Fruit fly (Drosophila melanogaster) whole organism, wandering third instar larva: ENCODE measurements around the gene CG32755.
A peak's percentile ranks its signal among the peaks of the same experiment; 100 is the strongest.

Source experiments
- Abd-B ChIP-seq: fragments of >200 bp; optimal IDR thresholded peaks from 2 replicates; lab custom pipeline; 2017; ENCODE audit warnings: missing biosample characterization, missing genetic modification characterization
- CG32264 ChIP-seq: fragments of 200-800 bp; sonication (Bioruptor generic); optimal IDR thresholded peaks from 2 replicates; lab custom pipeline; 2016; ENCODE audit warnings: missing biosample characterization, missing genetic modification characterization
- CG9705 ChIP-seq: fragments of 200-800 bp; sonication (Bioruptor generic); optimal IDR thresholded peaks from 2 replicates; lab custom pipeline; 2018; ENCODE audit warnings: missing biosample characterization, mild to moderate bottlenecking, missing genetic modification characterization
- CrebA ChIP-seq: fragments of 200-800 bp; sonication (Bioruptor generic); optimal IDR thresholded peaks from 2 replicates; lab custom pipeline; 2016; ENCODE audit warnings: missing biosample characterization, mild to moderate bottlenecking, missing genetic modification characterization, borderline replicate concordance
- Dfd ChIP-seq: fragments of >200 bp; optimal IDR thresholded peaks from 2 replicates; lab custom pipeline; 2017; ENCODE audit warnings: missing biosample characterization, missing genetic modification characterization
- Dif ChIP-seq: fragments of 200-275, 200-300 bp; sonication (Bioruptor generic); optimal IDR thresholded peaks from 2 replicates; lab custom pipeline; 2018; ENCODE audit warnings: missing biosample characterization, missing genetic modification characterization; ENCODE audit not compliant: partially characterized antibody
- GATAd ChIP-seq: sonication (Bioruptor generic); optimal IDR thresholded peaks from 2 replicates; lab custom pipeline; 2016; ENCODE audit warnings: missing biosample characterization, missing genetic modification characterization
- HLH106 ChIP-seq: fragments of 200-800 bp; optimal IDR thresholded peaks from 3 replicates; lab custom pipeline; 2019; ENCODE audit warnings: missing biosample characterization, mild to moderate bottlenecking, missing genetic modification characterization, moderate library complexity
- Hnf4 ChIP-seq: fragments of 200-800 bp; sonication (Bioruptor generic); optimal IDR thresholded peaks from 2 replicates; lab custom pipeline; 2016; ENCODE audit warnings: missing biosample characterization, mild to moderate bottlenecking, missing genetic modification characterization
- Hr78 ChIP-seq: fragments of >200 bp; optimal IDR thresholded peaks from 2 replicates; lab custom pipeline; 2017; ENCODE audit warnings: missing biosample characterization, missing genetic modification characterization
- Hr83 ChIP-seq: fragments of 200-300 bp; sonication (Bioruptor generic); optimal IDR thresholded peaks from 2 replicates; lab custom pipeline; 2016; ENCODE audit warnings: missing biosample characterization, mild to moderate bottlenecking, missing genetic modification characterization, moderate library complexity; ENCODE audit not compliant: poor library complexity, severe bottlenecking
- Jra ChIP-seq: sonication (Bioruptor generic); optimal IDR thresholded peaks from 2 replicates; lab custom pipeline; 2016; ENCODE audit warnings: missing biosample characterization, missing genetic modification characterization
- Mio ChIP-seq: sonication (Bioruptor generic); optimal IDR thresholded peaks from 2 replicates; lab custom pipeline; 2016; ENCODE audit warnings: missing biosample characterization, missing genetic modification characterization
- Myc ChIP-seq: fragments of >200 bp; optimal IDR thresholded peaks from 2 replicates; lab custom pipeline; 2017
- N ChIP-seq: fragments of >200 bp; optimal IDR thresholded peaks from 2 replicates; lab custom pipeline; 2018; ENCODE audit warnings: missing biosample characterization, missing external identifiers, missing genetic modification characterization
- OdsH ChIP-seq: fragments of 200-800 bp; sonication (Bioruptor generic); optimal IDR thresholded peaks from 2 replicates; lab custom pipeline; 2016; ENCODE audit warnings: missing biosample characterization, mild to moderate bottlenecking, missing genetic modification characterization
- Rel ChIP-seq, 2 experiments: fragments of 200-800 bp; sonication (Bioruptor generic) in 1 of 2; optimal IDR thresholded peaks; 2 replicates in 1 of 2; 3 replicates in 1 of 2; lab custom pipeline; 2016 to 2019; ENCODE audit warnings: mild to moderate bottlenecking in 2 of 2, missing biosample characterization in 2 of 2, missing genetic modification characterization in 2 of 2, moderate library complexity in 1 of 2
- Sp1 ChIP-seq: fragments of 200-800 bp; sonication (Bioruptor generic); optimal IDR thresholded peaks from 3 replicates; lab custom pipeline; 2019; ENCODE audit warnings: missing biosample characterization, mild to moderate bottlenecking, missing genetic modification characterization, moderate library complexity
- Vsx2 ChIP-seq: fragments of 200-300, 225-300 bp; sonication (Bioruptor generic); optimal IDR thresholded peaks from 2 replicates; lab custom pipeline; 2018; ENCODE audit warnings: missing biosample characterization, missing genetic modification characterization; ENCODE audit not compliant: partially characterized antibody
- br ChIP-seq: fragments of 200-800 bp; sonication (Bioruptor generic); optimal IDR thresholded peaks from 2 replicates; lab custom pipeline; 2016; ENCODE audit warnings: missing biosample characterization, missing genetic modification characterization
- brk ChIP-seq: fragments of 200-800 bp; sonication (Bioruptor generic); optimal IDR thresholded peaks from 2 replicates; lab custom pipeline; 2016; ENCODE audit warnings: missing biosample characterization, mild to moderate bottlenecking, missing genetic modification characterization
- dl ChIP-seq, 2 experiments: fragments of 175-275, 200-275 bp in 1 of 2; fragments of 200-275 bp in 1 of 2; sonication (Bioruptor generic); optimal IDR thresholded peaks; lab custom pipeline; 2018; ENCODE audit warnings: mild to moderate bottlenecking in 2 of 2, missing biosample characterization in 2 of 2, missing genetic modification characterization in 2 of 2, moderate library complexity in 2 of 2; ENCODE audit not compliant: partially characterized antibody in 2 of 2, insufficient read depth in 1 of 2
- dmrt93B ChIP-seq: fragments of 200-800 bp; sonication (Bioruptor generic); optimal IDR thresholded peaks from 2 replicates; lab custom pipeline; 2018; ENCODE audit warnings: missing biosample characterization, mild to moderate bottlenecking, missing genetic modification characterization
- dsf ChIP-seq: sonication (Bioruptor generic); optimal IDR thresholded peaks from 2 replicates; lab custom pipeline; 2016; ENCODE audit warnings: missing biosample characterization, missing genetic modification characterization, borderline replicate concordance
- ey ChIP-seq: fragments of 200-800 bp; sonication (Bioruptor generic); optimal IDR thresholded peaks from 2 replicates; lab custom pipeline; 2016; ENCODE audit warnings: missing biosample characterization, missing genetic modification characterization
- foxo ChIP-seq, 2 experiments: fragments of 200-800 bp; sonication (Bioruptor generic); optimal IDR thresholded peaks; 2 replicates in 1 of 2; 3 replicates in 1 of 2; lab custom pipeline; 2016 to 2017; ENCODE audit warnings: missing biosample characterization in 2 of 2, missing genetic modification characterization in 2 of 2
- fru ChIP-seq: fragments of 200-800 bp; sonication (Bioruptor generic); optimal IDR thresholded peaks from 3 replicates; lab custom pipeline; 2016; ENCODE audit warnings: missing biosample characterization, mild to moderate bottlenecking, missing genetic modification characterization
- h ChIP-seq: fragments of 200-800 bp; sonication (Bioruptor generic); optimal IDR thresholded peaks from 3 replicates; lab custom pipeline; 2016; ENCODE audit warnings: missing biosample characterization, mild to moderate bottlenecking, missing genetic modification characterization
- jim ChIP-seq: fragments of 175-275, 200-325 bp; sonication (Bioruptor generic); optimal IDR thresholded peaks from 2 replicates; lab custom pipeline; 2016; ENCODE audit warnings: missing biosample characterization, mild to moderate bottlenecking, missing genetic modification characterization
- lola ChIP-seq: fragments of >200 bp; optimal IDR thresholded peaks from 2 replicates; lab custom pipeline; 2017; ENCODE audit warnings: missing biosample characterization, missing genetic modification characterization
- pan ChIP-seq: fragments of >200 bp; optimal IDR thresholded peaks from 2 replicates; lab custom pipeline; 2017
- psq ChIP-seq: fragments of 200-800 bp; sonication (Bioruptor generic); optimal IDR thresholded peaks from 3 replicates; lab custom pipeline; 2017; ENCODE audit warnings: missing biosample characterization, mild to moderate bottlenecking, missing genetic modification characterization, moderate library complexity
- rgr ChIP-seq: fragments of 200-800 bp; sonication (Bioruptor generic); optimal IDR thresholded peaks from 3 replicates; lab custom pipeline; 2016; ENCODE audit warnings: missing biosample characterization, mild to moderate bottlenecking, missing genetic modification characterization
- sage ChIP-seq: fragments of 200-800 bp; sonication (Bioruptor generic); optimal IDR thresholded peaks from 2 replicates; lab custom pipeline; 2016; ENCODE audit warnings: missing biosample characterization, mild to moderate bottlenecking, missing genetic modification characterization
- sv ChIP-seq: fragments of 200-800 bp; sonication (Bioruptor generic); optimal IDR thresholded peaks from 3 replicates; lab custom pipeline; 2016; ENCODE audit warnings: missing biosample characterization, missing genetic modification characterization
- tai ChIP-seq: sonication (Bioruptor generic); optimal IDR thresholded peaks from 2 replicates; lab custom pipeline; 2016; ENCODE audit warnings: missing biosample characterization, missing genetic modification characterization
- usp ChIP-seq: fragments of >200 bp; optimal IDR thresholded peaks from 2 replicates; lab custom pipeline; 2017; ENCODE audit warnings: missing biosample characterization, missing genetic modification characterization
- woc ChIP-seq: sonication (Bioruptor generic); optimal IDR thresholded peaks from 2 replicates; lab custom pipeline; 2016; ENCODE audit warnings: missing biosample characterization, mild to moderate bottlenecking, missing genetic modification characterization

Gene CG32755

dm6 chrX:5902701-5903100, 47.4 kb upstream of the CG32755 start:
- no peak for TF ChIP-seq ey
- no peak for TF ChIP-seq Rel (GFP tag; optimal IDR thresholded peaks at IDR 0.05; lab: Kevin White, UChicago)
- peak; percentile 52 for TF ChIP-seq Rel (tag; optimal IDR thresholded peaks at IDR 0.05; lab: Kevin White, UChicago)
- TF ChIP-seq, all 38 proteins: peak for 1

- peak; percentile 6 for TF ChIP-seq rgr (GFP tag; lab: Kevin White, UChicago)
- TF ChIP-seq Dif (GFP tag; lab: Kevin White, UChicago), result peak; percentile 70
- TF ChIP-seq Dfd (GFP tag; lab: Kevin White, UChicago), result no peak
- TF ChIP-seq dsf (GFP tag; lab: Kevin White, UChicago), result no peak
- TF ChIP-seq woc (GFP tag; lab: Kevin White, UChicago), result peak; percentile 37
- no peak for TF ChIP-seq CG9705
- no peak for TF ChIP-seq CG32264 (GFP tag; lab: Kevin White, UChicago)
- no peak for TF ChIP-seq dl (GFP tag; optimal IDR thresholded peaks at IDR 0.05; lab: Kevin White, UChicago; ENCODE audit: insufficient read depth in 1 of 2, partially characterized antibody in 2 of 2)
- no peak for TF ChIP-seq Rel (GFP tag; optimal IDR thresholded peaks at IDR 0.05; lab: Kevin White, UChicago)
- peak; percentile 60 for TF ChIP-seq Rel (tag; optimal IDR thresholded peaks at IDR 0.05; lab: Kevin White, UChicago)
- no peak for TF ChIP-seq Myc (lab: Kevin White, UChicago)
- peak; percentile 23 for TF ChIP-seq fru (GFP tag; lab: Kevin White, UChicago)
- no peak for TF ChIP-seq GATAd
- TF ChIP-seq pan (lab: Kevin White, UChicago), result no peak
- no peak for TF ChIP-seq N (GFP tag; lab: Kevin White, UChicago)
- no peak for TF ChIP-seq Vsx2 (GFP tag; lab: Kevin White, UChicago)
- TF ChIP-seq Hnf4 (GFP tag; lab: Kevin White, UChicago), result peak; percentile 48
- no peak for TF ChIP-seq tai (GFP tag; lab: Kevin White, UChicago)
- TF ChIP-seq ey, result no peak
- TF ChIP-seq HLH106 (tag; lab: Kevin White, UChicago), result no peak
- TF ChIP-seq sv (GFP tag; lab: Kevin White, UChicago), result no peak
- no peak for TF ChIP-seq OdsH (GFP tag; lab: Kevin White, UChicago)
- TF ChIP-seq Hr78, result no peak
- peak; percentile 23 for TF ChIP-seq h (GFP tag; lab: Kevin White, UChicago)
- TF ChIP-seq Mio, result no peak
- TF ChIP-seq brk (GFP tag; lab: Kevin White, UChicago), result peak; percentile 76
- TF ChIP-seq Sp1 (GFP tag; lab: Kevin White, UChicago), result no peak
- TF ChIP-seq jim, result no peak
- TF ChIP-seq usp (GFP tag; lab: Kevin White, UChicago), result no peak
- TF ChIP-seq CrebA (GFP tag; lab: Kevin White, UChicago), result no peak
- peak; percentile 48 for TF ChIP-seq Jra (GFP tag; lab: Kevin White, UChicago)
- no peak for TF ChIP-seq br (GFP tag; lab: Kevin White, UChicago)
- TF ChIP-seq psq (GFP tag; lab: Kevin White, UChicago), result peak; percentile 52
- TF ChIP-seq lola (GFP tag; lab: Kevin White, UChicago), result no peak
- peak; percentile 43 for TF ChIP-seq sage (GFP tag; lab: Kevin White, UChicago)
- TF ChIP-seq foxo (GFP tag; optimal IDR thresholded peaks at IDR 0.05; lab: Kevin White, UChicago), result peak in 1 of 2 experiments; percentile 26
- peak; percentile 37 for TF ChIP-seq Hr83
- TF ChIP-seq Abd-B, result no peak
- TF ChIP-seq dmrt93B (GFP tag; lab: Kevin White, UChicago), result no peak
- TF ChIP-seq, all 38 proteins: peak for 13
Observed at dm6 chrX:5904377-5905085, 45.5 kb upstream of the CG32755 start.

dm6 chrX:5905086-5905400, 45.0 kb upstream of the CG32755 start:
- TF ChIP-seq h (GFP tag; lab: Kevin White, UChicago) (no peak), usp (GFP tag; lab: Kevin White, UChicago) (no peak), foxo (GFP tag; optimal IDR thresholded peaks at IDR 0.05; lab: Kevin White, UChicago) (no peak), woc (GFP tag; lab: Kevin White, UChicago) (no peak), Sp1 (GFP tag; lab: Kevin White, UChicago) (no peak), Jra (GFP tag; lab: Kevin White, UChicago) (no peak), dl (GFP tag; optimal IDR thresholded peaks at IDR 0.05; lab: Kevin White, UChicago; ENCODE audit: insufficient read depth in 1 of 2, partially characterized antibody in 2 of 2) (no peak), OdsH (GFP tag; lab: Kevin White, UChicago) (no peak), CG9705 (no peak), brk (GFP tag; lab: Kevin White, UChicago) (no peak), tai (GFP tag; lab: Kevin White, UChicago) (no peak), GATAd (no peak), N (GFP tag; lab: Kevin White, UChicago) (no peak), Dfd (GFP tag; lab: Kevin White, UChicago) (no peak)
- TF ChIP-seq, all 38 proteins: peak for 0
